Worm (Caenorhabditis elegans): ENCODE results near the gene R09A8.2.

DNA sequence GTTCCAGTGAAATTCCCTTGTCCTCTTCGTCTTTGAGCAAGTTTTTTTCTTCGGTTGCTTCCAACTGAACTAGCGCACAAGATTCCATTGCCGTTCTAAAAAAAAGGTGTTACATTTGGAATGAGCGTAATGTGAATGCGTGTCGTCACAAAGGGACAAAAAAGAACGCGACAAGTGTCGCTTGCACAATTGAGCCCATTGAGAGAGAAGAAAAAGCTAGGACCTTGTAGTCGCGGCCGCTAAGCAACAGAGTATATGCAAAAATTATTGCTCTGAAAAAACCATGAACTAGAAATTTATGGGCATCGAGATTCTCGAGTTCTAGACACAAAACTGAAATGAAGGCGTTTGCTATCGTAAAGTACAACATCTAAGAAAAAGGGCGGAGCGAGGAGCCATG, 32.9 kb upstream of the R09A8.2 start, which contains the start of gene T24D5.2:
- no peak for TF ChIP-seq unc-62 (GFP tag; optimal IDR thresholded peaks at IDR 0.05)
- no peak for TF ChIP-seq nhr-84 (tag; optimal IDR thresholded peaks at IDR 0.05)
- no peak for TF ChIP-seq efl-1 (optimal IDR thresholded peaks at IDR 0.05)
- no peak for TF ChIP-seq efl-1 (GFP tag; optimal IDR thresholded peaks at IDR 0.05 in 1 of 2)
- TF ChIP-seq unc-30 (tag; optimal IDR thresholded peaks at IDR 0.05): no peak
- no peak for TF ChIP-seq lsy-2 (tag; optimal IDR thresholded peaks at IDR 0.05)
- TF ChIP-seq snpc-4 (tag; optimal IDR thresholded peaks at IDR 0.05): no peak
